Worm (Caenorhabditis elegans): Measurements from ENCODE around the gene R02C2.1.

DNA sequence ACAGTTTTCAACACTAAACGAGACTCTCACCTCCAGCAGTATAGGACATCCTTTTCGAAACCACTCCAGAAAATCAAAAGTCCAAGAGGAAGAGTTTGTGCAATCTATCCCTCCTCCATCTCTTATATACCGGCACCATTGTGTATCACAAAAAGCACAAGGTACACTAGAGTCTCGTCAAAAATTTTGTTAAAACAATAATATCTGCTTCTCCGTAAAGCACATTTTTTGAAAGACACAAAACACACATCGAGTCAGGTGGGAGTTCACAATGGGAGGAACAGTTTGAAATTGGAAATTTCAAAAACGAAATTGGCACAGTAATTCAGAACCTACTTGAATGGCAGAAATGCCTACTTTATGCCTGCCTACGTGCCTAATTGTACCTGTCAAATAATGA lies 4.5 kb upstream of the R02C2.1 start, which contains the start of gene R02C2.7:
- TF ChIP-seq nhr-237 (tag; optimal IDR thresholded peaks at IDR 0.05) (no peak), mep-1 (tag; optimal IDR thresholded peaks at IDR 0.05) (no peak), elt-1 (tag; optimal IDR thresholded peaks at IDR 0.05; ENCODE audit: borderline replicate concordance, insufficient read depth) (no peak), blmp-1 (tag; optimal IDR thresholded peaks at IDR 0.05) (no peak), snpc-4 (tag; optimal IDR thresholded peaks at IDR 0.05) (no peak), mls-2 (tag; optimal IDR thresholded peaks at IDR 0.05) (no peak), unc-39 (tag; optimal IDR thresholded peaks at IDR 0.05) (no peak), unc-62 (GFP tag; optimal IDR thresholded peaks at IDR 0.05) (no peak), ces-1 (GFP tag; optimal IDR thresholded peaks at IDR 0.05) (no peak)

Data from whole organism, mixed stage, embryonic.